Fruit fly (Drosophila melanogaster) whole organism, embryonic: ENCODE results near the gene Agpat3.

Experiments
- Asciz ChIP-seq: fragments of 200-800 bp; sonication (Bioruptor generic); optimal IDR thresholded peaks from 2 replicates; lab custom pipeline; 2017; ENCODE audit warnings: missing biosample characterization, mild to moderate bottlenecking, missing genetic modification characterization, missing genetic modification reagents
- CG10654 ChIP-seq: fragments of 200-800 bp; sonication (Bioruptor generic); optimal IDR thresholded peaks from 2 replicates; lab custom pipeline; 2016; ENCODE audit warnings: missing biosample characterization, missing genetic modification characterization
- CG12942 ChIP-seq: fragments of 200-800 bp; sonication (Bioruptor generic); optimal IDR thresholded peaks from 3 replicates; lab custom pipeline; 2016; ENCODE audit warnings: missing biosample characterization, missing genetic modification characterization
- CG17359 ChIP-seq: fragments of 200-800 bp; sonication (Bioruptor generic); optimal IDR thresholded peaks from 3 replicates; lab custom pipeline; 2018; ENCODE audit warnings: missing biosample characterization, mild to moderate bottlenecking, missing genetic modification characterization, moderate library complexity
- CG18764 ChIP-seq: fragments of 200-800 bp; sonication (Bioruptor generic); optimal IDR thresholded peaks from 3 replicates; lab custom pipeline; 2016; ENCODE audit warnings: missing biosample characterization, missing genetic modification characterization
- CG3281 ChIP-seq: fragments of 200-800 bp; sonication (Bioruptor generic); optimal IDR thresholded peaks from 3 replicates; lab custom pipeline; 2017; ENCODE audit warnings: missing biosample characterization, mild to moderate bottlenecking, missing genetic modification characterization
- CG42726 ChIP-seq: fragments of 200-800 bp; sonication (Bioruptor generic); IDR thresholded peaks from 2 replicates; pipeline ENCODE4 v1.3.6; 2022; ENCODE audit warnings: missing biosample characterization, missing genetic modification characterization; ENCODE audit not compliant: partially characterized antibody
- CG6689 ChIP-seq: fragments of 200-800 bp; sonication (Bioruptor generic); IDR thresholded peaks from 2 replicates; pipeline ENCODE4 v1.3.6; 2022; ENCODE audit warnings: missing biosample characterization, missing genetic modification characterization
- CG6791 ChIP-seq: fragments of 200-800 bp; sonication (Bioruptor generic); IDR thresholded peaks from 3 replicates; pipeline ENCODE4 v1.3.6; 2022; ENCODE audit warnings: missing biosample characterization, missing genetic modification characterization; ENCODE audit not compliant: partially characterized antibody
- CG9437 ChIP-seq: fragments of 200-800 bp; sonication (Bioruptor generic); optimal IDR thresholded peaks from 2 replicates; lab custom pipeline; 2018; ENCODE audit warnings: missing biosample characterization, mild to moderate bottlenecking, missing genetic modification characterization
- CHES-1-like ChIP-seq: fragments of 200-800 bp; sonication (Bioruptor generic); optimal IDR thresholded peaks from 2 replicates; lab custom pipeline; 2016; ENCODE audit warnings: missing biosample characterization, missing genetic modification characterization
- Eip74EF ChIP-seq, 2 experiments: fragments of 200-800 bp in 1 of 2; fragments of >200 bp in 1 of 2; sonication (Bioruptor generic) in 1 of 2; optimal IDR thresholded peaks; 2 replicates each; lab custom pipeline; 2017 to 2019; ENCODE audit warnings: missing biosample characterization in 2 of 2, missing genetic modification characterization in 2 of 2, mild to moderate bottlenecking in 1 of 2, moderate library complexity in 1 of 2
- Fer1 ChIP-seq: fragments of 200-800 bp; sonication (Bioruptor generic); optimal IDR thresholded peaks from 2 replicates; lab custom pipeline; 2017; ENCODE audit warnings: missing biosample characterization, mild to moderate bottlenecking, missing genetic modification characterization
- Fer2 ChIP-seq: fragments of 200-800 bp; sonication (Bioruptor generic); optimal IDR thresholded peaks from 2 replicates; lab custom pipeline; 2018; ENCODE audit warnings: missing biosample characterization, mild to moderate bottlenecking, missing genetic modification characterization, moderate library complexity
- HLH4C ChIP-seq: fragments of 200-800 bp; sonication (Bioruptor generic); IDR thresholded peaks from 3 replicates; pipeline ENCODE4 v1.3.6; 2022; ENCODE audit warnings: missing biosample characterization, missing genetic modification characterization; ENCODE audit not compliant: partially characterized antibody
- Hmr ChIP-seq: fragments of 200-800 bp; sonication (Bioruptor generic); optimal IDR thresholded peaks from 3 replicates; lab custom pipeline; 2017; ENCODE audit warnings: mild to moderate bottlenecking, missing biosample characterization, missing genetic modification reagents, missing genetic modification characterization
- Hmx ChIP-seq: fragments of 200-800 bp; sonication (Bioruptor generic); optimal IDR thresholded peaks from 2 replicates; lab custom pipeline; 2016; ENCODE audit warnings: missing biosample characterization, missing genetic modification characterization
- Hr3 ChIP-seq: fragments of 200-800 bp; sonication (Bioruptor generic); optimal IDR thresholded peaks from 3 replicates; lab custom pipeline; 2016; ENCODE audit warnings: missing biosample characterization, missing genetic modification characterization
- Hr78 ChIP-seq, 2 experiments: fragments of 200-800 bp in 1 of 2; fragments of >200 bp in 1 of 2; sonication (Bioruptor generic) in 1 of 2; optimal IDR thresholded peaks; 2 replicates each; lab custom pipeline; 2017 to 2019; ENCODE audit warnings: missing biosample characterization in 2 of 2, missing genetic modification characterization in 2 of 2, mild to moderate bottlenecking in 1 of 2, moderate library complexity in 1 of 2
- Lhr ChIP-seq: fragments of 200-800 bp; sonication (Bioruptor generic); optimal IDR thresholded peaks from 3 replicates; lab custom pipeline; 2017; ENCODE audit warnings: mild to moderate bottlenecking, missing biosample characterization, missing genetic modification reagents, missing genetic modification characterization
- Lpt ChIP-seq: fragments of >200 bp; optimal IDR thresholded peaks from 2 replicates; lab custom pipeline; 2018; ENCODE audit warnings: missing biosample characterization, missing genetic modification characterization
- MBD-R2 ChIP-seq: fragments of 200-800 bp; sonication (Bioruptor generic); IDR thresholded peaks from 2 replicates; pipeline ENCODE4 v1.3.6; 2022; ENCODE audit warnings: missing biosample characterization, missing genetic modification characterization
- Neu2 ChIP-seq: fragments of 200-800 bp; sonication (Bioruptor generic); optimal IDR thresholded peaks from 3 replicates; lab custom pipeline; 2016; ENCODE audit warnings: missing biosample characterization, missing genetic modification characterization, borderline replicate concordance
- Taf1 ChIP-seq: fragments of 200-800 bp; sonication (Bioruptor generic); IDR thresholded peaks from 2 replicates; pipeline ENCODE4 v1.3.6; 2022; ENCODE audit warnings: missing biosample characterization, missing genetic modification characterization
- Xbp1 ChIP-seq: fragments of 200-800 bp; sonication (Bioruptor generic); optimal IDR thresholded peaks from 3 replicates; lab custom pipeline; 2016; ENCODE audit warnings: missing biosample characterization, mild to moderate bottlenecking, missing genetic modification characterization
- ac ChIP-seq: fragments of 200-800 bp; sonication (Bioruptor generic); optimal IDR thresholded peaks from 3 replicates; lab custom pipeline; 2017; ENCODE audit warnings: missing biosample characterization, mild to moderate bottlenecking, missing genetic modification characterization
- aop ChIP-seq: fragments of 200-800 bp; sonication (Bioruptor generic); IDR thresholded peaks from 2 replicates; pipeline ENCODE4 v1.3.6; 2022; ENCODE audit warnings: missing biosample characterization, missing genetic modification characterization
- az2 ChIP-seq: fragments of 200-800 bp; sonication (Bioruptor generic); optimal IDR thresholded peaks from 3 replicates; lab custom pipeline; 2016; ENCODE audit warnings: missing biosample characterization, missing genetic modification characterization
- cato ChIP-seq: fragments of 200-800 bp; sonication (Bioruptor generic); optimal IDR thresholded peaks from 2 replicates; lab custom pipeline; 2016; ENCODE audit warnings: missing biosample characterization, missing genetic modification characterization, borderline replicate concordance
- da ChIP-seq: fragments of 200-800 bp; sonication (Bioruptor generic); optimal IDR thresholded peaks from 2 replicates; lab custom pipeline; 2016; ENCODE audit warnings: missing biosample characterization, missing genetic modification characterization
- dm ChIP-seq: fragments of 200-800 bp; sonication (Bioruptor generic); optimal IDR thresholded peaks from 3 replicates; lab custom pipeline; 2016; ENCODE audit warnings: missing biosample characterization, missing genetic modification characterization
- ems ChIP-seq: fragments of 200-800 bp; sonication (Bioruptor generic); optimal IDR thresholded peaks from 3 replicates; lab custom pipeline; 2016; ENCODE audit warnings: missing biosample characterization, missing genetic modification characterization
- esg ChIP-seq: fragments of 200-800 bp; sonication (Bioruptor generic); conservative IDR thresholded peaks from 2 replicates; pipeline ENCODE4 v1.3.6; 2022; ENCODE audit warnings: missing biosample characterization, missing genetic modification characterization
- hbn ChIP-seq: fragments of 200-800 bp; sonication (Bioruptor generic); IDR thresholded peaks from 2 replicates; pipeline ENCODE4 v1.3.6; 2022; ENCODE audit warnings: missing biosample characterization, missing genetic modification characterization; ENCODE audit not compliant: partially characterized antibody
- insv ChIP-seq, 2 experiments: fragments of 200-800 bp; sonication (Bioruptor generic); optimal IDR thresholded peaks; 3 replicates each; lab custom pipeline; 2016 to 2018; ENCODE audit warnings: missing biosample characterization in 2 of 2, missing genetic modification characterization in 2 of 2
- jigr1 ChIP-seq: fragments of 200-800 bp; sonication (Bioruptor generic); IDR thresholded peaks from 3 replicates; pipeline ENCODE4 v1.3.6; 2022; ENCODE audit warnings: missing biosample characterization, missing genetic modification characterization
- mam ChIP-seq: fragments of 200-800 bp; sonication (Bioruptor generic); optimal IDR thresholded peaks from 3 replicates; lab custom pipeline; 2016; ENCODE audit warnings: missing biosample characterization, missing genetic modification characterization
- mld ChIP-seq: fragments of 200-800 bp; sonication (Bioruptor generic); IDR thresholded peaks from 3 replicates; pipeline ENCODE4 v1.3.6; 2022; ENCODE audit warnings: missing biosample characterization, missing genetic modification characterization; ENCODE audit not compliant: partially characterized antibody
- pan ChIP-seq, 4 experiments: fragments of >200 bp in 3 of 4; fragments of 200-800 bp in 1 of 4; sonication (Bioruptor generic) in 1 of 4; optimal IDR thresholded peaks in 3 of 4; IDR thresholded peaks in 1 of 4; 2 replicates each; pipeline versions ENCODE4 v1.3.6 to Lab custom; 2017 to 2022; ENCODE audit warnings: missing biosample characterization in 2 of 4, missing genetic modification characterization in 2 of 4, mixed read lengths in 1 of 4
- pho ChIP-seq: fragments of 200-800 bp; sonication (Bioruptor generic); optimal IDR thresholded peaks from 2 replicates; lab custom pipeline; 2016; ENCODE audit warnings: missing biosample characterization, missing genetic modification characterization
- phol ChIP-seq: fragments of 200-800 bp; sonication (Bioruptor generic); optimal IDR thresholded peaks from 3 replicates; lab custom pipeline; 2018; ENCODE audit warnings: missing biosample characterization, mild to moderate bottlenecking, missing genetic modification characterization, moderate library complexity
- pzg ChIP-seq: fragments of 200-800 bp; sonication (Bioruptor generic); optimal IDR thresholded peaks from 3 replicates; lab custom pipeline; 2018; ENCODE audit warnings: missing biosample characterization, mild to moderate bottlenecking, missing genetic modification characterization, moderate library complexity
- schlank ChIP-seq: fragments of 200-800 bp; sonication (Bioruptor generic); optimal IDR thresholded peaks from 2 replicates; lab custom pipeline; 2018; ENCODE audit warnings: missing biosample characterization, mild to moderate bottlenecking, missing genetic modification characterization
- sna ChIP-seq: fragments of 200-800 bp; sonication (Bioruptor generic); IDR thresholded peaks from 2 replicates; pipeline ENCODE4 v1.3.6; 2022; ENCODE audit warnings: missing biosample characterization, missing genetic modification characterization; ENCODE audit not compliant: partially characterized antibody
- tll ChIP-seq, 2 experiments: fragments of 200-800 bp in 1 of 2; fragments of >200 bp in 1 of 2; sonication (Bioruptor generic) in 1 of 2; optimal IDR thresholded peaks; 2 replicates each; lab custom pipeline; 2017 to 2019; ENCODE audit warnings: missing biosample characterization in 2 of 2, missing genetic modification characterization in 2 of 2, mild to moderate bottlenecking in 1 of 2, moderate library complexity in 1 of 2
- tup ChIP-seq: fragments of 200-800 bp; sonication (Bioruptor generic); optimal IDR thresholded peaks from 2 replicates; lab custom pipeline; 2016; ENCODE audit warnings: missing biosample characterization, mild to moderate bottlenecking, missing genetic modification characterization, moderate library complexity
- vnd ChIP-seq: fragments of 200-800 bp; sonication (Bioruptor generic); IDR thresholded peaks from 3 replicates; pipeline ENCODE4 v1.3.6; 2022; ENCODE audit warnings: missing biosample characterization, missing genetic modification characterization; ENCODE audit not compliant: partially characterized antibody

Agpat3 gene

dm6 chr3L:16412394-16412950 is 26.7 kb upstream of the Agpat3 start, which contains the start of gene Serinc (continued):
- peak; percentile 45 for TF ChIP-seq pho (GFP tag; lab: Kevin White, UChicago)
- peak; percentile 86 for TF ChIP-seq Lhr (GFP tag; lab: Kevin White, UChicago)
- peak in 1 of 2 experiments; percentile 59 for TF ChIP-seq insv (GFP tag; optimal IDR thresholded peaks at IDR 0.05; lab: Kevin White, UChicago)
- TF ChIP-seq aop: no peak
- TF ChIP-seq pzg (GFP tag; lab: Kevin White, UChicago): peak; percentile 71
- TF ChIP-seq Asciz (GFP tag; lab: Kevin White, UChicago): no peak
- TF ChIP-seq phol (tag; lab: Kevin White, UChicago): peak; percentile 75
- peak; percentile 95 for TF ChIP-seq HLH4C (GFP tag; lab: Robert Waterston, UW)
- no peak for TF ChIP-seq Lpt (GFP tag; lab: Kevin White, UChicago)
- TF ChIP-seq Taf1 (GFP tag; lab: Robert Waterston, UW): no peak
- TF ChIP-seq MBD-R2 (GFP tag; lab: Robert Waterston, UW): peak; percentile 78
- TF ChIP-seq sna: peak; percentile 98
- TF ChIP-seq Xbp1: peak; percentile 74
- TF ChIP-seq CG9437 (GFP tag; lab: Kevin White, UChicago): peak; percentile 81
- TF ChIP-seq CG12942 (GFP tag; lab: Kevin White, UChicago): peak; percentile 28
- TF ChIP-seq mld: peak; percentile 95
- TF ChIP-seq CG10654 (GFP tag; lab: Kevin White, UChicago): peak; percentile 45
- peak; percentile 97 for TF ChIP-seq vnd (GFP tag; lab: Robert Waterston, UW)

- TF ChIP-seq az2 (GFP tag; lab: Kevin White, UChicago) (no peak), CG18764 (no peak), CG6791 (peak; percentile 54; the same call in 1 of the 3 replicates), ac (peak; percentile 51), da (no peak), Fer1 (GFP tag; lab: Kevin White, UChicago) (peak; percentile 44), CG42726 (peak; percentile 85), Neu2 (GFP tag; lab: Kevin White, UChicago) (no peak), tup (no peak), dm (GFP tag; lab: Kevin White, UChicago) (no peak), Hmx (GFP tag; lab: Kevin White, UChicago) (no peak), tll (GFP tag; optimal IDR thresholded peaks at IDR 0.05; lab: Kevin White, UChicago) (peak in 1 of 2 experiments; percentile 21), Asciz (GFP tag; lab: Kevin White, UChicago) (peak; percentile 17), CG3281 (GFP tag; lab: Kevin White, UChicago) (no peak), CG6689 (no peak), ems (GFP tag; lab: Kevin White, UChicago) (no peak), mam (GFP tag; lab: Kevin White, UChicago) (no peak), jigr1 (GFP tag; lab: Robert Waterston, UW) (no peak; the same call in 2 of the 3 replicates), Hr3 (GFP tag; lab: Kevin White, UChicago) (no peak), CG17359 (tag; lab: Kevin White, UChicago) (no peak), hbn (no peak; the same call in none of the 2 replicates), schlank (tag; lab: Kevin White, UChicago) (no peak), pan (optimal IDR thresholded peaks at IDR 0.05; lab: Kevin White, UChicago) (no peak), pan (GFP tag; optimal IDR thresholded peaks at IDR 0.05 in 1 of 2, IDR thresholded peaks at IDR 0.05 in 1 of 2) (no peak), Hr78 (GFP tag; optimal IDR thresholded peaks at IDR 0.05; lab: Kevin White, UChicago) (no peak), Eip74EF (GFP tag; optimal IDR thresholded peaks at IDR 0.05; lab: Kevin White, UChicago) (peak in 1 of 2 experiments; percentile 27), Fer2 (no peak), Hmr (GFP tag; lab: Kevin White, UChicago) (peak; percentile 57), esg (GFP tag; lab: Robert Waterston, UW) (no peak), cato (GFP tag; lab: Kevin White, UChicago) (no peak), CHES-1-like (GFP tag; lab: Kevin White, UChicago) (no peak)
Observed at dm6 chr3L:16411566-16411965, 25.8 kb upstream of the Agpat3 start, which contains the start of gene fax. Gene fax (minus strand): TSS chr3L:16411828.
